Fruit fly (Drosophila melanogaster) whole organism, prepupa: Measurements from ENCODE around the gene Eip75B.

Experiments
- Blimp-1 ChIP-seq: fragments of 200-800 bp; sonication (Bioruptor generic); optimal IDR thresholded peaks from 3 replicates; lab custom pipeline; 2017; ENCODE audit warnings: missing biosample characterization, missing genetic modification characterization, mild to moderate bottlenecking, moderate library complexity, missing genetic modification reagents
- CG10631 ChIP-seq: fragments of 200-800 bp; sonication (Bioruptor generic); optimal IDR thresholded peaks from 2 replicates; lab custom pipeline; 2016; ENCODE audit warnings: missing biosample characterization, missing genetic modification characterization
- CG10669 ChIP-seq: fragments of 200-800 bp; sonication (Bioruptor generic); optimal IDR thresholded peaks from 3 replicates; lab custom pipeline; 2018; ENCODE audit warnings: missing biosample characterization, mild to moderate bottlenecking, missing genetic modification characterization, moderate library complexity
- CG11294 ChIP-seq: fragments of 200-800 bp; sonication (Bioruptor generic); IDR thresholded peaks from 2 replicates; pipeline ENCODE4 v1.3.6; 2022; ENCODE audit warnings: missing biosample characterization, missing genetic modification characterization
- CG11762 ChIP-seq: fragments of 200-800 bp; sonication (Bioruptor generic); optimal IDR thresholded peaks from 3 replicates; lab custom pipeline; 2016; ENCODE audit warnings: missing biosample characterization, missing genetic modification characterization; ENCODE audit not compliant: insufficient read depth
- CG11902 ChIP-seq: fragments of 200-800 bp; sonication (Bioruptor generic); optimal IDR thresholded peaks from 3 replicates; lab custom pipeline; 2016; ENCODE audit warnings: missing biosample characterization, missing genetic modification characterization
- CG1621 ChIP-seq: fragments of 200-800 bp; sonication (Bioruptor generic); optimal IDR thresholded peaks from 3 replicates; lab custom pipeline; 2018; ENCODE audit warnings: missing biosample characterization, mild to moderate bottlenecking, missing genetic modification characterization
- CG3032 ChIP-seq: fragments of 200-800 bp; optimal IDR thresholded peaks from 2 replicates; lab custom pipeline; 2019; ENCODE audit warnings: missing biosample characterization, mild to moderate bottlenecking, missing genetic modification characterization, moderate library complexity
- CG31627 ChIP-seq: fragments of 200-800 bp; sonication (Bioruptor generic); optimal IDR thresholded peaks from 3 replicates; lab custom pipeline; 2016; ENCODE audit warnings: missing biosample characterization, missing genetic modification characterization
- CG32006 ChIP-seq: fragments of 200-800 bp; sonication (Bioruptor generic); optimal IDR thresholded peaks from 3 replicates; lab custom pipeline; 2017; ENCODE audit warnings: missing biosample characterization, mild to moderate bottlenecking, missing genetic modification characterization
- CG3919 ChIP-seq: fragments of 200-800 bp; sonication (Bioruptor generic); optimal IDR thresholded peaks from 3 replicates; lab custom pipeline; 2016; ENCODE audit warnings: missing biosample characterization, missing genetic modification characterization
- CG6163 ChIP-seq: fragments of 200-800 bp; sonication (Bioruptor generic); IDR thresholded peaks from 3 replicates; pipeline ENCODE4 v1.3.6; 2022; ENCODE audit warnings: missing biosample characterization, missing genetic modification characterization
- CG6276 ChIP-seq: fragments of 200-800 bp; sonication (Bioruptor generic); optimal IDR thresholded peaks from 2 replicates; lab custom pipeline; 2017; ENCODE audit warnings: missing biosample characterization, mild to moderate bottlenecking, missing genetic modification characterization
- CG6792 ChIP-seq: fragments of 200-800 bp; sonication (Bioruptor generic); optimal IDR thresholded peaks from 3 replicates; lab custom pipeline; 2016; ENCODE audit warnings: missing biosample characterization, missing genetic modification characterization
- CG6808 ChIP-seq: fragments of 200-800 bp; sonication (Bioruptor generic); optimal IDR thresholded peaks from 3 replicates; lab custom pipeline; 2017; ENCODE audit warnings: missing biosample characterization, missing genetic modification characterization, mild to moderate bottlenecking, moderate library complexity, missing genetic modification reagents
- CG8119 ChIP-seq: fragments of 200-800 bp; sonication (Bioruptor generic); IDR thresholded peaks from 3 replicates; pipeline ENCODE4 v1.3.6; 2022; ENCODE audit warnings: missing biosample characterization, missing genetic modification characterization
- CG8319 ChIP-seq: fragments of 200-800 bp; sonication (Bioruptor generic); optimal IDR thresholded peaks from 3 replicates; lab custom pipeline; 2016; ENCODE audit warnings: missing biosample characterization, missing genetic modification characterization
- CG8632 ChIP-seq: fragments of 200-800 bp; sonication (Bioruptor generic); optimal IDR thresholded peaks from 3 replicates; lab custom pipeline; 2016; ENCODE audit warnings: missing biosample characterization, missing genetic modification characterization
- CG9139 ChIP-seq: fragments of 200-800 bp; sonication (Bioruptor generic); optimal IDR thresholded peaks from 3 replicates; lab custom pipeline; 2017; ENCODE audit warnings: missing biosample characterization, mild to moderate bottlenecking, missing genetic modification characterization
- Eip75B ChIP-seq: fragments of 200-800 bp; sonication (Bioruptor generic); optimal IDR thresholded peaks from 3 replicates; lab custom pipeline; 2016; ENCODE audit warnings: missing biosample characterization, missing genetic modification characterization
- Eip78C ChIP-seq: fragments of 200-800 bp; sonication (Bioruptor generic); peaks from one replicate; lab custom pipeline; 2016; ENCODE audit warnings: missing biosample characterization, missing genetic modification characterization
- Eip93F ChIP-seq: fragments of 200-800 bp; sonication (Bioruptor generic); optimal IDR thresholded peaks from 2 replicates; lab custom pipeline; 2016; ENCODE audit warnings: missing biosample characterization, mild to moderate bottlenecking, missing genetic modification characterization
- Ets21C ChIP-seq: fragments of 200-800 bp; sonication (Bioruptor generic); optimal IDR thresholded peaks from 3 replicates; lab custom pipeline; 2016; ENCODE audit warnings: missing biosample characterization, missing genetic modification characterization
- Ets96B ChIP-seq: fragments of 200-800 bp; optimal IDR thresholded peaks from 2 replicates; lab custom pipeline; 2019; ENCODE audit warnings: missing biosample characterization, mild to moderate bottlenecking, missing genetic modification characterization, moderate library complexity
- Gug ChIP-seq: fragments of 200-800 bp; sonication (Bioruptor generic); IDR thresholded peaks from 2 replicates; pipeline ENCODE4 v1.3.6; 2022; ENCODE audit warnings: missing biosample characterization, missing genetic modification characterization
- Hr38 ChIP-seq: sonication (Bioruptor generic); optimal IDR thresholded peaks from 2 replicates; lab custom pipeline; 2016; ENCODE audit warnings: missing biosample characterization, missing genetic modification characterization
- Hr39 ChIP-seq: fragments of 200-800 bp; sonication (Bioruptor generic); optimal IDR thresholded peaks from 2 replicates; lab custom pipeline; 2016; ENCODE audit warnings: missing biosample characterization, missing genetic modification characterization
- Lpt ChIP-seq: fragments of 200-800 bp; sonication (Bioruptor generic); optimal IDR thresholded peaks from 3 replicates; lab custom pipeline; 2016; ENCODE audit warnings: missing biosample characterization, missing genetic modification characterization
- Met ChIP-seq: fragments of 200-800 bp; sonication (Bioruptor generic); optimal IDR thresholded peaks from 3 replicates; lab custom pipeline; 2016; ENCODE audit warnings: missing biosample characterization, missing genetic modification characterization
- OdsH ChIP-seq: fragments of 200-800 bp; sonication (Bioruptor generic); optimal IDR thresholded peaks from 3 replicates; lab custom pipeline; 2016; ENCODE audit warnings: missing biosample characterization, missing genetic modification characterization
- Sox14 ChIP-seq: fragments of 200-800 bp; sonication (Bioruptor generic); optimal IDR thresholded peaks from 3 replicates; lab custom pipeline; 2016; ENCODE audit warnings: missing biosample characterization, missing genetic modification characterization
- achi ChIP-seq: fragments of 200-800 bp; sonication (Bioruptor generic); optimal IDR thresholded peaks from 3 replicates; lab custom pipeline; 2016; ENCODE audit warnings: missing biosample characterization, missing genetic modification characterization
- acj6 ChIP-seq: fragments of 200-800 bp; sonication (Bioruptor generic); optimal IDR thresholded peaks from 3 replicates; lab custom pipeline; 2016; ENCODE audit warnings: missing biosample characterization, missing genetic modification characterization
- dac ChIP-seq: fragments of 200-800 bp; sonication (Bioruptor generic); optimal IDR thresholded peaks from 2 replicates; lab custom pipeline; 2017; ENCODE audit warnings: missing biosample characterization, mild to moderate bottlenecking, missing genetic modification characterization
- dsx ChIP-seq: fragments of 200-800 bp; optimal IDR thresholded peaks from 3 replicates; lab custom pipeline; 2019; ENCODE audit warnings: missing biosample characterization, mild to moderate bottlenecking, missing genetic modification characterization, moderate library complexity; ENCODE audit not compliant: poor library complexity, severe bottlenecking
- eg ChIP-seq: fragments of 200-800 bp; sonication (Bioruptor generic); IDR thresholded peaks from 3 replicates; pipeline ENCODE4 v1.3.6; 2022; ENCODE audit warnings: missing biosample characterization, missing genetic modification characterization
- esn ChIP-seq: fragments of 200-800 bp; sonication (Bioruptor generic); optimal IDR thresholded peaks from 2 replicates; lab custom pipeline; 2016; ENCODE audit warnings: missing biosample characterization, mild to moderate bottlenecking, missing genetic modification characterization, moderate library complexity
- fd59A ChIP-seq: fragments of 200-800 bp; sonication (Bioruptor generic); optimal IDR thresholded peaks from 2 replicates; lab custom pipeline; 2017; ENCODE audit warnings: missing biosample characterization, mild to moderate bottlenecking, missing genetic modification characterization, missing genetic modification reagents
- fd85E ChIP-seq: fragments of 200-800 bp; sonication (Bioruptor generic); optimal IDR thresholded peaks from 3 replicates; lab custom pipeline; 2016; ENCODE audit warnings: missing biosample characterization, missing genetic modification characterization
- lz ChIP-seq: fragments of 200-800 bp; sonication (Bioruptor generic); optimal IDR thresholded peaks from 3 replicates; lab custom pipeline; 2016; ENCODE audit warnings: missing biosample characterization, missing genetic modification characterization
- net ChIP-seq: fragments of 200-800 bp; sonication (Bioruptor generic); optimal IDR thresholded peaks from 3 replicates; lab custom pipeline; 2016; ENCODE audit warnings: missing biosample characterization, missing genetic modification characterization
- pdm3 ChIP-seq: fragments of 200-800 bp; sonication (Bioruptor generic); optimal IDR thresholded peaks from 3 replicates; lab custom pipeline; 2016; ENCODE audit warnings: missing biosample characterization, missing genetic modification characterization
- salr ChIP-seq, 2 experiments: fragments of 200-800 bp; sonication (Bioruptor generic); optimal IDR thresholded peaks; 3 replicates each; lab custom pipeline; 2016 to 2018; ENCODE audit warnings: missing biosample characterization in 2 of 2, missing genetic modification characterization in 2 of 2, mild to moderate bottlenecking in 1 of 2
- spab ChIP-seq: fragments of 200-800 bp; sonication (Bioruptor generic); optimal IDR thresholded peaks from 2 replicates; lab custom pipeline; 2017; ENCODE audit warnings: missing biosample characterization, mild to moderate bottlenecking, missing genetic modification characterization, missing genetic modification reagents
- ss ChIP-seq, 2 experiments: fragments of 200-800 bp; sonication (Bioruptor generic); optimal IDR thresholded peaks; 2 replicates in 1 of 2; 3 replicates in 1 of 2; lab custom pipeline; 2017 to 2018; ENCODE audit warnings: mild to moderate bottlenecking in 2 of 2, missing biosample characterization in 2 of 2, missing genetic modification characterization in 2 of 2, moderate library complexity in 1 of 2
- svp ChIP-seq: fragments of 200-800 bp; sonication (Bioruptor generic); peaks from one replicate; lab custom pipeline; 2016; ENCODE audit warnings: missing biosample characterization, missing genetic modification characterization
- vri ChIP-seq: fragments of 200-800 bp; sonication (Bioruptor generic); optimal IDR thresholded peaks from 3 replicates; lab custom pipeline; 2016; ENCODE audit warnings: missing biosample characterization, mild to moderate bottlenecking, missing genetic modification characterization

Eip75B gene

dm6 chr3L:18083402-18083801 is 18.9 kb upstream of the Eip75B start:
- TF ChIP-seq svp = peak; percentile 73
- no peak for TF ChIP-seq pdm3 (GFP tag; lab: Kevin White, UChicago)
- TF ChIP-seq Eip78C (GFP tag; lab: Kevin White, UChicago) = peak; percentile 57
- no peak for TF ChIP-seq Hr39
- TF ChIP-seq, all 60 proteins: peak for 2

- no peak for TF ChIP-seq CG8632 (GFP tag; lab: Kevin White, UChicago)
- no peak for TF ChIP-seq dac (GFP tag; lab: Kevin White, UChicago)
- TF ChIP-seq svp = no peak
- TF ChIP-seq Ets96B (tag; lab: Kevin White, UChicago) = no peak
- no peak for TF ChIP-seq salr (GFP tag; optimal IDR thresholded peaks at IDR 0.05; lab: Kevin White, UChicago)
- no peak for TF ChIP-seq CG10631
- no peak for TF ChIP-seq CG8319 (GFP tag; lab: Kevin White, UChicago)
- TF ChIP-seq Sox14 (GFP tag; lab: Kevin White, UChicago) = no peak
- no peak for TF ChIP-seq CG3919 (GFP tag; lab: Kevin White, UChicago)
- peak; percentile 44; the same call in 1 of the 3 replicates for TF ChIP-seq CG6163 (GFP tag; lab: Robert Waterston, UW)
- TF ChIP-seq lz (GFP tag; lab: Kevin White, UChicago) = no peak
- no peak for TF ChIP-seq Hr38 (GFP tag; lab: Kevin White, UChicago)
- TF ChIP-seq Met = no peak
- no peak for TF ChIP-seq vri (GFP tag; lab: Kevin White, UChicago)
- no peak for TF ChIP-seq CG9139
- no peak for TF ChIP-seq fd59A (GFP tag; lab: Kevin White, UChicago)
- no peak for TF ChIP-seq pdm3 (GFP tag; lab: Kevin White, UChicago)
- no peak for TF ChIP-seq dsx (GFP tag; lab: Kevin White, UChicago)
- TF ChIP-seq acj6 (GFP tag; lab: Kevin White, UChicago) = no peak
- TF ChIP-seq CG32006 (GFP tag; lab: Kevin White, UChicago) = no peak
- TF ChIP-seq CG6276 = no peak
- peak; percentile 63 for TF ChIP-seq Lpt (GFP tag; lab: Kevin White, UChicago)
- TF ChIP-seq CG10669 = no peak
- TF ChIP-seq CG11294 (GFP tag; lab: Robert Waterston, UW) = no peak
- no peak for TF ChIP-seq Hr39
- TF ChIP-seq ss (GFP tag; optimal IDR thresholded peaks at IDR 0.05; lab: Kevin White, UChicago) = peak in 1 of 2 experiments; percentile 40
- no peak for TF ChIP-seq eg (GFP tag; lab: Robert Waterston, UW)
- TF ChIP-seq Eip75B (GFP tag; lab: Kevin White, UChicago) = peak; percentile 19
- no peak for TF ChIP-seq CG6792 (GFP tag; lab: Kevin White, UChicago)
- TF ChIP-seq OdsH (GFP tag; lab: Kevin White, UChicago) = no peak
- no peak for TF ChIP-seq Ets21C (GFP tag; lab: Kevin White, UChicago)
- TF ChIP-seq achi (GFP tag; lab: Kevin White, UChicago) = no peak
- TF ChIP-seq CG8119 (GFP tag; lab: Robert Waterston, UW) = 0 out of 3 replicates have a peak, but pooled peaks have one; percentile 15
- TF ChIP-seq net (GFP tag; lab: Kevin White, UChicago) = no peak
Measured at dm6 chr3L:18081957-18082356, 17.5 kb upstream of the Eip75B start.

- TF ChIP-seq CG6276 = no peak
- no peak for TF ChIP-seq Gug (GFP tag; lab: Robert Waterston, UW)
- peak; percentile 70 for TF ChIP-seq Eip78C (GFP tag; lab: Kevin White, UChicago)
- no peak for TF ChIP-seq CG31627 (GFP tag; lab: Kevin White, UChicago)
- no peak for TF ChIP-seq Ets96B (tag; lab: Kevin White, UChicago)
- peak; percentile 2 for TF ChIP-seq CG3032 (tag; lab: Kevin White, UChicago)
- TF ChIP-seq CG6808 (GFP tag; lab: Kevin White, UChicago) = peak; percentile 28
- no peak for TF ChIP-seq net (GFP tag; lab: Kevin White, UChicago)
- no peak for TF ChIP-seq Blimp-1
- peak; percentile 11 for TF ChIP-seq svp
- no peak for TF ChIP-seq CG11762 (GFP tag; lab: Kevin White, UChicago)
- peak; percentile 3 for TF ChIP-seq acj6 (GFP tag; lab: Kevin White, UChicago)
- TF ChIP-seq CG8632 (GFP tag; lab: Kevin White, UChicago) = no peak
- TF ChIP-seq CG3919 (GFP tag; lab: Kevin White, UChicago) = peak; percentile 17
- peak in 1 of 2 experiments; percentile 53 for TF ChIP-seq salr (GFP tag; optimal IDR thresholded peaks at IDR 0.05; lab: Kevin White, UChicago)
- TF ChIP-seq CG10631 = peak; percentile 15
- TF ChIP-seq CG11902 (GFP tag; lab: Kevin White, UChicago) = no peak
- TF ChIP-seq CG6163 (GFP tag; lab: Robert Waterston, UW) = no peak
- peak; percentile 11 for TF ChIP-seq fd59A (GFP tag; lab: Kevin White, UChicago)
- no peak for TF ChIP-seq ss (GFP tag; optimal IDR thresholded peaks at IDR 0.05; lab: Kevin White, UChicago)
- TF ChIP-seq Eip75B (GFP tag; lab: Kevin White, UChicago) = no peak
- no peak for TF ChIP-seq fd85E
- TF ChIP-seq spab (GFP tag; lab: Kevin White, UChicago) = peak; percentile 14
- no peak for TF ChIP-seq Eip93F (GFP tag; lab: Kevin White, UChicago)
- TF ChIP-seq Sox14 (GFP tag; lab: Kevin White, UChicago) = no peak
- no peak for TF ChIP-seq esn (GFP tag; lab: Kevin White, UChicago)
- TF ChIP-seq CG1621 (tag; lab: Kevin White, UChicago) = no peak
Measured at dm6 chr3L:18081494-18081893, 17.0 kb upstream of the Eip75B start.
